Fruit fly (Drosophila melanogaster) whole organism, embryonic: ENCODE measurements around the gene pkaap.

Experiments
- Aef1 ChIP-seq: fragments of 200-800 bp; sonication (Bioruptor generic); IDR thresholded peaks from 3 replicates; pipeline ENCODE4 v1.3.6; 2022; ENCODE audit warnings: missing biosample characterization, missing genetic modification characterization
- B-H2 ChIP-seq: fragments of 200-800 bp; sonication (Bioruptor generic); optimal IDR thresholded peaks from 2 replicates; lab custom pipeline; 2018; ENCODE audit warnings: missing biosample characterization, mild to moderate bottlenecking, missing genetic modification characterization
- Bgb ChIP-seq: fragments of 200-800 bp; sonication (Bioruptor generic); IDR thresholded peaks from 2 replicates; pipeline ENCODE4 v1.3.6; 2022; ENCODE audit warnings: missing biosample characterization, missing genetic modification characterization; ENCODE audit not compliant: partially characterized antibody
- CG10267 ChIP-seq: fragments of 200-800 bp; sonication (Bioruptor generic); optimal IDR thresholded peaks from 2 replicates; lab custom pipeline; 2018; ENCODE audit warnings: missing biosample characterization, mild to moderate bottlenecking, missing genetic modification characterization, moderate library complexity
- CG10959 ChIP-seq: fragments of 200-800 bp; sonication (Bioruptor generic); IDR thresholded peaks from 2 replicates; pipeline ENCODE4 v1.3.6; 2022; ENCODE audit warnings: missing biosample characterization, missing genetic modification characterization
- CG11504 ChIP-seq: fragments of 200-800 bp; sonication (Bioruptor generic); optimal IDR thresholded peaks from 3 replicates; lab custom pipeline; 2019; ENCODE audit warnings: missing biosample characterization, mild to moderate bottlenecking, missing genetic modification characterization, moderate library complexity
- CG11723 ChIP-seq: fragments of 200-800 bp; sonication (Bioruptor generic); optimal IDR thresholded peaks from 2 replicates; lab custom pipeline; 2017; ENCODE audit warnings: missing biosample characterization, mild to moderate bottlenecking, missing genetic modification characterization
- CG12769 ChIP-seq: fragments of 200-800 bp; sonication (Bioruptor generic); optimal IDR thresholded peaks from 2 replicates; lab custom pipeline; 2019; ENCODE audit warnings: missing biosample characterization, mild to moderate bottlenecking, missing genetic modification characterization, moderate library complexity
- CG1792 ChIP-seq: fragments of 200-800 bp; sonication (Bioruptor generic); optimal IDR thresholded peaks from 2 replicates; lab custom pipeline; 2016; ENCODE audit warnings: missing biosample characterization, missing genetic modification characterization
- CG18619 ChIP-seq: fragments of 200-800 bp; sonication (Bioruptor generic); optimal IDR thresholded peaks from 3 replicates; lab custom pipeline; 2017; ENCODE audit warnings: missing biosample characterization, mild to moderate bottlenecking, missing genetic modification characterization
- CG2116 ChIP-seq: fragments of 200-800 bp; sonication (Bioruptor generic); optimal IDR thresholded peaks from 3 replicates; lab custom pipeline; 2018; ENCODE audit warnings: missing biosample characterization, mild to moderate bottlenecking, missing genetic modification characterization
- CG31365 ChIP-seq: fragments of 200-800 bp; sonication (Bioruptor generic); optimal IDR thresholded peaks from 2 replicates; lab custom pipeline; 2018; ENCODE audit warnings: missing biosample characterization, mild to moderate bottlenecking, missing genetic modification characterization
- CG32772 ChIP-seq: fragments of 200-800 bp; sonication (Bioruptor generic); IDR thresholded peaks from 2 replicates; pipeline ENCODE4 v1.3.6; 2022; ENCODE audit warnings: missing biosample characterization, missing genetic modification characterization
- CG34376 ChIP-seq: fragments of 200-800 bp; sonication (Bioruptor generic); optimal IDR thresholded peaks from 2 replicates; lab custom pipeline; 2018; ENCODE audit warnings: missing biosample characterization, mild to moderate bottlenecking, missing genetic modification characterization
- CG3995 ChIP-seq: fragments of 200-800 bp; sonication (Bioruptor generic); optimal IDR thresholded peaks from 3 replicates; lab custom pipeline; 2016; ENCODE audit warnings: missing biosample characterization, missing genetic modification characterization
- CG42726 ChIP-seq: fragments of 200-800 bp; sonication (Bioruptor generic); IDR thresholded peaks from 2 replicates; pipeline ENCODE4 v1.3.6; 2022; ENCODE audit warnings: missing biosample characterization, missing genetic modification characterization; ENCODE audit not compliant: partially characterized antibody
- CG4328 ChIP-seq: fragments of 200-800 bp; sonication (Bioruptor generic); optimal IDR thresholded peaks from 3 replicates; lab custom pipeline; 2017; ENCODE audit warnings: missing biosample characterization, missing genetic modification reagents, missing genetic modification characterization
- CG6854 ChIP-seq: fragments of 200-800 bp; sonication (Bioruptor generic); optimal IDR thresholded peaks from 3 replicates; lab custom pipeline; 2017; ENCODE audit warnings: missing biosample characterization, mild to moderate bottlenecking, missing genetic modification characterization
- CG7839 ChIP-seq: fragments of 200-800 bp; sonication (Bioruptor generic); optimal IDR thresholded peaks from 3 replicates; lab custom pipeline; 2018; ENCODE audit warnings: missing biosample characterization, mild to moderate bottlenecking, missing genetic modification characterization, moderate library complexity
- CG7928 ChIP-seq: fragments of 200-800 bp; sonication (Bioruptor generic); optimal IDR thresholded peaks from 2 replicates; lab custom pipeline; 2017; ENCODE audit warnings: missing biosample characterization, mild to moderate bottlenecking, missing genetic modification characterization
- CG8290 ChIP-seq, 3 experiments: fragments of 200-800 bp; sonication (Bioruptor generic); optimal IDR thresholded peaks; 2 replicates each; lab custom pipeline; 2016 to 2019; ENCODE audit warnings: missing biosample characterization in 3 of 3, missing genetic modification characterization in 3 of 3, mild to moderate bottlenecking in 2 of 3, moderate library complexity in 1 of 3
- CG8478 ChIP-seq: fragments of >200 bp; optimal IDR thresholded peaks from 2 replicates; lab custom pipeline; 2018
- CG9817 ChIP-seq: fragments of 200-800 bp; sonication (Bioruptor generic); optimal IDR thresholded peaks from 2 replicates; lab custom pipeline; 2018; ENCODE audit warnings: missing biosample characterization, mild to moderate bottlenecking, missing genetic modification characterization, moderate library complexity
- Doc3 ChIP-seq: fragments of 200-800 bp; sonication (Bioruptor generic); IDR thresholded peaks from 3 replicates; pipeline ENCODE4 v1.3.6; 2022; ENCODE audit warnings: missing biosample characterization, missing genetic modification characterization; ENCODE audit not compliant: partially characterized antibody
- HLH3B ChIP-seq: fragments of 200-800 bp; sonication (Bioruptor generic); IDR thresholded peaks from 2 replicates; pipeline ENCODE4 v1.3.6; 2022; ENCODE audit warnings: missing biosample characterization, missing genetic modification characterization
- HmgZ ChIP-seq: fragments of 200-800 bp; sonication (Bioruptor generic); optimal IDR thresholded peaks from 2 replicates; lab custom pipeline; 2018; ENCODE audit warnings: missing biosample characterization, mild to moderate bottlenecking, missing genetic modification characterization
- Hr78 ChIP-seq, 2 experiments: fragments of 200-800 bp in 1 of 2; fragments of >200 bp in 1 of 2; sonication (Bioruptor generic) in 1 of 2; optimal IDR thresholded peaks; 2 replicates each; lab custom pipeline; 2017 to 2019; ENCODE audit warnings: missing biosample characterization in 2 of 2, missing genetic modification characterization in 2 of 2, mild to moderate bottlenecking in 1 of 2, moderate library complexity in 1 of 2
- Nf-YA ChIP-seq: fragments of 200-800 bp; sonication (Bioruptor generic); IDR thresholded peaks from 2 replicates; pipeline ENCODE4 v1.3.6; 2022; ENCODE audit warnings: missing biosample characterization, missing genetic modification characterization
- Pdp1 ChIP-seq, 2 experiments: fragments of 200-800 bp; sonication (Bioruptor generic); optimal IDR thresholded peaks; 3 replicates each; lab custom pipeline; 2016; ENCODE audit warnings: missing biosample characterization in 2 of 2, missing genetic modification characterization in 2 of 2, mild to moderate bottlenecking in 1 of 2, moderate library complexity in 1 of 2
- Ravus ChIP-seq: fragments of 200-800 bp; sonication (Bioruptor generic); IDR thresholded peaks from 2 replicates; pipeline ENCODE4 v1.3.6; 2022; ENCODE audit warnings: missing biosample characterization, missing genetic modification characterization
- Side ChIP-seq: fragments of 200-800 bp; sonication (Bioruptor generic); optimal IDR thresholded peaks from 2 replicates; lab custom pipeline; 2016; ENCODE audit warnings: missing biosample characterization, missing genetic modification characterization
- Spps ChIP-seq: fragments of 200-800 bp; sonication (Bioruptor generic); optimal IDR thresholded peaks from 2 replicates; lab custom pipeline; 2018; ENCODE audit warnings: missing biosample characterization, mild to moderate bottlenecking, missing genetic modification characterization
- Tbp ChIP-seq: fragments of >200 bp; optimal IDR thresholded peaks from 2 replicates; lab custom pipeline; 2018; ENCODE audit warnings: missing biosample characterization, missing genetic modification characterization
- Xrp1 ChIP-seq: fragments of 200-800 bp; sonication (Bioruptor generic); IDR thresholded peaks from 2 replicates; pipeline ENCODE4 v1.3.6; 2022; ENCODE audit warnings: missing biosample characterization, missing genetic modification characterization
- ap ChIP-seq: fragments of 200-800 bp; sonication (Bioruptor generic); IDR thresholded peaks from 2 replicates; pipeline ENCODE4 v1.3.6; 2022; ENCODE audit warnings: missing biosample characterization, missing genetic modification characterization
- ase ChIP-seq: fragments of 200-800 bp; sonication (Bioruptor generic); IDR thresholded peaks from 3 replicates; pipeline ENCODE4 v1.3.6; 2022; ENCODE audit warnings: missing biosample characterization, missing genetic modification characterization
- bab2 ChIP-seq: fragments of 200-800 bp; sonication (Bioruptor generic); optimal IDR thresholded peaks from 2 replicates; lab custom pipeline; 2016; ENCODE audit warnings: missing biosample characterization, missing genetic modification characterization
- dmrt99B ChIP-seq: fragments of 200-800 bp; sonication (Bioruptor generic); optimal IDR thresholded peaks from 2 replicates; lab custom pipeline; 2018; ENCODE audit warnings: missing biosample characterization, mild to moderate bottlenecking, missing genetic modification characterization, moderate library complexity
- dysf ChIP-seq: fragments of 200-800 bp; sonication (Bioruptor generic); IDR thresholded peaks from 3 replicates; pipeline ENCODE4 v1.3.6; 2022; ENCODE audit warnings: missing biosample characterization, missing genetic modification characterization
- ftz-f1 ChIP-seq: fragments of 200-800 bp; sonication (Bioruptor generic); optimal IDR thresholded peaks from 2 replicates; lab custom pipeline; 2016; ENCODE audit warnings: missing biosample characterization, missing genetic modification characterization
- fu2 ChIP-seq: fragments of 200-800 bp; sonication (Bioruptor generic); optimal IDR thresholded peaks from 2 replicates; lab custom pipeline; 2016; ENCODE audit warnings: missing biosample characterization, missing genetic modification characterization
- gce ChIP-seq: fragments of 200-800 bp; sonication (Bioruptor generic); IDR thresholded peaks from 3 replicates; pipeline ENCODE4 v1.3.6; 2022; ENCODE audit warnings: missing biosample characterization, missing genetic modification characterization
- gfzf ChIP-seq: fragments of 200-800 bp; sonication (Bioruptor generic); optimal IDR thresholded peaks from 2 replicates; lab custom pipeline; 2016; ENCODE audit warnings: missing biosample characterization, mild to moderate bottlenecking, missing genetic modification characterization, moderate library complexity
- lab ChIP-seq: fragments of 200-800 bp; sonication (Bioruptor generic); optimal IDR thresholded peaks from 3 replicates; lab custom pipeline; 2017; ENCODE audit warnings: missing biosample characterization, missing genetic modification characterization, mild to moderate bottlenecking, moderate library complexity, missing genetic modification reagents
- nmo ChIP-seq: fragments of 200-800 bp; sonication (Bioruptor generic); optimal IDR thresholded peaks from 2 replicates; lab custom pipeline; 2018; ENCODE audit warnings: missing biosample characterization, mild to moderate bottlenecking, missing genetic modification characterization, moderate library complexity
- otp ChIP-seq: fragments of 200-800 bp; sonication (Bioruptor generic); IDR thresholded peaks from 3 replicates; pipeline ENCODE4, ENCODE4 v1.3.6; 2022; ENCODE audit warnings: missing biosample characterization, missing genetic modification characterization
- pfk ChIP-seq: fragments of 200-800 bp; sonication (Bioruptor generic); optimal IDR thresholded peaks from 2 replicates; lab custom pipeline; 2018; ENCODE audit warnings: missing biosample characterization, mild to moderate bottlenecking, missing genetic modification characterization, moderate library complexity
- run ChIP-seq: fragments of 200-800 bp; sonication (Bioruptor generic); optimal IDR thresholded peaks from 3 replicates; lab custom pipeline; 2018; ENCODE audit warnings: missing biosample characterization, mild to moderate bottlenecking, missing genetic modification characterization
- sens ChIP-seq: fragments of 200-800 bp; sonication (Bioruptor generic); peaks from one replicate; lab custom pipeline; 2016; ENCODE audit warnings: missing biosample characterization, missing genetic modification characterization
- tio ChIP-seq: fragments of 200-800 bp; sonication (Bioruptor generic); optimal IDR thresholded peaks from 2 replicates; lab custom pipeline; 2017; ENCODE audit warnings: missing biosample characterization, missing genetic modification characterization, inconsistent platforms
- twi ChIP-seq: fragments of 200-800 bp; optimal IDR thresholded peaks from 2 replicates; lab custom pipeline; 2019; ENCODE audit warnings: missing biosample characterization, mild to moderate bottlenecking, missing genetic modification characterization, moderate library complexity
- zfh2 ChIP-seq: fragments of 200-800 bp; sonication (Bioruptor generic); optimal IDR thresholded peaks from 2 replicates; lab custom pipeline; 2016; ENCODE audit warnings: missing biosample characterization, missing genetic modification characterization

Gene pkaap

DNA sequence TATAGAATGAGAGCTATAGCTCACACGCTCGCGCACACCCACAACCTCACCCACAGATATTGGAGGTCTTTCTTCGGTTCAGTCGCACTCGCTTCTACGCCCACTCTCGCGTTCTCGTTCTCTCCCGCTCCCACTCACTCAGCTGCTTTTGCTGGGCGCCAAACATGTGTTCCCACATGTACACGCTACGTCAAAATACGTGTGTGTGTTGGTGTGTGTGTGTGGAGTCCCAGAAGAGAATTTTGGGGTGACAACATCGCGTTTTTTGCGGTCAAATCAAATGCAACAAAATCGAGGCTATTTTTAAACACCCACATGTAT lies 16.6 kb upstream of the pkaap start (continued):
- TF ChIP-seq CG18619 (GFP tag; lab: Kevin White, UChicago) (no peak), CG8478 (peak; percentile 63), CG32772 (GFP tag; lab: Robert Waterston, UW) (no peak), Side (peak; percentile 6), zfh2 (no peak), pfk (GFP tag; lab: Kevin White, UChicago) (peak; percentile 89), gce (GFP tag; lab: Robert Waterston, UW) (no peak), CG31365 (tag; lab: Kevin White, UChicago) (no peak), CG2116 (GFP tag; lab: Kevin White, UChicago) (no peak), dysf (GFP tag; lab: Robert Waterston, UW) (no peak), run (tag; lab: Kevin White, UChicago) (peak; percentile 65), Doc3 (GFP tag; lab: Robert Waterston, UW) (no peak), Nf-YA (GFP tag; lab: Robert Waterston, UW) (no peak), CG7839 (tag; lab: Kevin White, UChicago) (no peak), CG11723 (GFP tag; lab: Kevin White, UChicago) (no peak), CG6854 (GFP tag; lab: Kevin White, UChicago) (peak; percentile 17), Xrp1 (no peak), Hr78 (GFP tag; optimal IDR thresholded peaks at IDR 0.05; lab: Kevin White, UChicago) (peak in 1 of 2 experiments; percentile 20), B-H2 (no peak), Aef1 (no peak), Bgb (GFP tag; lab: Robert Waterston, UW) (no peak), CG11504 (tag; lab: Kevin White, UChicago) (peak; percentile 13), ase (GFP tag; lab: Robert Waterston, UW) (no peak), HLH3B (GFP tag; lab: Robert Waterston, UW) (no peak), CG10959 (no peak), tio (GFP tag; lab: Kevin White, UChicago) (no peak), twi (tag; lab: Kevin White, UChicago) (peak; percentile 90), CG3995 (GFP tag; lab: Kevin White, UChicago) (no peak), Pdp1 (GFP tag; optimal IDR thresholded peaks at IDR 0.05; lab: Kevin White, UChicago) (peak in 1 of 2 experiments; percentile 17), ftz-f1 (GFP tag; lab: Kevin White, UChicago) (peak; percentile 89), CG34376 (GFP tag; lab: Kevin White, UChicago) (peak; percentile 44), ap (no peak), sens (GFP tag; lab: Kevin White, UChicago) (no peak), fu2 (GFP tag; lab: Kevin White, UChicago) (no peak), CG4328 (GFP tag; lab: Kevin White, UChicago) (no peak), CG7928 (GFP tag; lab: Kevin White, UChicago) (no peak), Tbp (no peak), CG9817 (no peak), CG1792 (GFP tag; lab: Kevin White, UChicago) (no peak), CG12769 (tag; lab: Kevin White, UChicago) (peak; percentile 97), gfzf (GFP tag; lab: Kevin White, UChicago) (no peak), bab2 (GFP tag; lab: Kevin White, UChicago) (no peak), Ravus (no peak), CG8290 (GFP tag; optimal IDR thresholded peaks at IDR 0.05; lab: Kevin White, UChicago) (no peak), CG8290 (tag; optimal IDR thresholded peaks at IDR 0.05; lab: Kevin White, UChicago) (peak in 1 of 2 experiments; percentile 63), lab (GFP tag; lab: Kevin White, UChicago) (no peak), Spps (tag; lab: Kevin White, UChicago) (no peak), dmrt99B (tag; lab: Kevin White, UChicago) (no peak), CG10267 (tag; lab: Kevin White, UChicago) (no peak), nmo (GFP tag; lab: Kevin White, UChicago) (no peak), otp (GFP tag; lab: Robert Waterston, UW) (no peak), CG42726 (GFP tag; lab: Robert Waterston, UW) (no peak), HmgZ (tag; lab: Kevin White, UChicago) (peak; percentile 19)
